Worm (Caenorhabditis elegans) whole organism, late embryonic: ENCODE results near the gene C09G5.13.

Experiments
- C08G9.2 ChIP-seq: sonication (generic microtip); optimal IDR thresholded peaks from 2 replicates; lab custom pipeline; 2016; ENCODE audit warnings: mild to moderate bottlenecking, missing genetic modification characterization, moderate library complexity, missing compliant biosample characterization
- C38D4.7 ChIP-seq: fragments of 200-800 bp; sonication (Bioruptor generic); optimal IDR thresholded peaks from 2 replicates; lab custom pipeline; 2018; ENCODE audit warnings: mild to moderate bottlenecking, missing genetic modification characterization, moderate library complexity, missing compliant biosample characterization
- T23F11.4 ChIP-seq: fragments of 200-800 bp; sonication (Bioruptor generic); optimal IDR thresholded peaks from 2 replicates; lab custom pipeline; 2018; ENCODE audit warnings: mild to moderate bottlenecking, missing genetic modification characterization, missing compliant biosample characterization
- ahr-1 ChIP-seq: sonication (generic microtip); optimal IDR thresholded peaks from 2 replicates; lab custom pipeline; 2016; ENCODE audit warnings: missing genetic modification characterization, missing compliant biosample characterization
- ceh-30 ChIP-seq: fragments of 150-350 bp; optimal IDR thresholded peaks from 2 replicates; lab custom pipeline; 2014; ENCODE audit warnings: missing biosample characterization, missing genetic modification characterization
- ceh-34 ChIP-seq: sonication (generic microtip); optimal IDR thresholded peaks from 2 replicates; lab custom pipeline; 2016; ENCODE audit warnings: mild to moderate bottlenecking, missing genetic modification characterization, missing compliant biosample characterization
- ceh-6 ChIP-seq: fragments of 200-800 bp; sonication (Bioruptor generic); optimal IDR thresholded peaks from 2 replicates; lab custom pipeline; 2018; ENCODE audit warnings: mild to moderate bottlenecking, missing genetic modification characterization, missing compliant biosample characterization
- ceh-9 ChIP-seq: sonication (generic microtip); optimal IDR thresholded peaks from 2 replicates; lab custom pipeline; 2016; ENCODE audit warnings: mild to moderate bottlenecking, missing genetic modification characterization, inconsistent platforms, missing compliant biosample characterization
- che-1 ChIP-seq: sonication (generic microtip); optimal IDR thresholded peaks from 2 replicates; lab custom pipeline; 2016; ENCODE audit warnings: mild to moderate bottlenecking, missing genetic modification characterization, missing compliant biosample characterization
- elt-2 ChIP-seq: sonication (generic microtip); optimal IDR thresholded peaks from 2 replicates; lab custom pipeline; 2016; ENCODE audit warnings: missing genetic modification reagents, missing genetic modification characterization, missing compliant biosample characterization
- elt-4 ChIP-seq: sonication (generic microtip); optimal IDR thresholded peaks from 2 replicates; lab custom pipeline; 2016; ENCODE audit warnings: missing genetic modification characterization, missing compliant biosample characterization
- fkh-10 ChIP-seq: fragments of 150-350 bp; optimal IDR thresholded peaks from 2 replicates; lab custom pipeline; 2014; ENCODE audit warnings: missing biosample characterization, missing genetic modification reagents, missing genetic modification characterization
- hlh-15 ChIP-seq: sonication (generic microtip); optimal IDR thresholded peaks from 2 replicates; lab custom pipeline; 2016; ENCODE audit warnings: missing genetic modification characterization, missing compliant biosample characterization
- hlh-30 ChIP-seq: sonication (generic microtip); optimal IDR thresholded peaks from 2 replicates; lab custom pipeline; 2017; ENCODE audit warnings: antibody characterized with exemption, missing genetic modification characterization, missing compliant biosample characterization; ENCODE audit not compliant: insufficient read depth
- hlh-6 ChIP-seq: sonication (generic microtip); optimal IDR thresholded peaks from 2 replicates; lab custom pipeline; 2016; ENCODE audit warnings: missing genotype, missing genetic modification characterization, missing compliant biosample characterization
- hlh-8 ChIP-seq: sonication (generic microtip); optimal IDR thresholded peaks from 2 replicates; lab custom pipeline; 2016; ENCODE audit warnings: missing genotype, missing genetic modification characterization, missing compliant biosample characterization
- madf-2 ChIP-seq: sonication (generic microtip); optimal IDR thresholded peaks from 2 replicates; lab custom pipeline; 2017; ENCODE audit warnings: missing genetic modification characterization, missing compliant biosample characterization
- nhr-11 ChIP-seq: fragments of 150-350 bp; optimal IDR thresholded peaks from 2 replicates; lab custom pipeline; 2014; ENCODE audit warnings: missing biosample characterization, missing genetic modification characterization
- npax-4 ChIP-seq: sonication (generic microtip); optimal IDR thresholded peaks from 2 replicates; lab custom pipeline; 2016; ENCODE audit warnings: missing genetic modification characterization, missing compliant biosample characterization
- pag-3 ChIP-seq: sonication (generic microtip); optimal IDR thresholded peaks from 2 replicates; lab custom pipeline; 2016; ENCODE audit warnings: missing compliant biosample characterization, missing genetic modification characterization, borderline replicate concordance
- pax-1 ChIP-seq: fragments of 150-350 bp; optimal IDR thresholded peaks from 2 replicates; lab custom pipeline; 2014; ENCODE audit warnings: missing biosample characterization, missing genetic modification characterization
- pha-4 ChIP-seq: fragments of 150-350 bp; optimal IDR thresholded peaks from 2 replicates; lab custom pipeline; 2018; ENCODE audit warnings: missing biosample characterization, missing genetic modification reagents, missing genetic modification characterization
- sox-4 ChIP-seq: sonication (generic microtip); optimal IDR thresholded peaks from 2 replicates; lab custom pipeline; 2017; ENCODE audit warnings: mild to moderate bottlenecking, missing genetic modification characterization, inconsistent platforms, missing compliant biosample characterization
- tbx-2 ChIP-seq: sonication (generic microtip); optimal IDR thresholded peaks from 2 replicates; lab custom pipeline; 2016; ENCODE audit warnings: missing genetic modification characterization, missing compliant biosample characterization
- tbx-7 ChIP-seq: sonication (generic microtip); optimal IDR thresholded peaks from 2 replicates; lab custom pipeline; 2016; ENCODE audit warnings: missing genotype, missing genetic modification characterization, missing compliant biosample characterization
- ttx-3 ChIP-seq: sonication (generic microtip); optimal IDR thresholded peaks from 2 replicates; lab custom pipeline; 2016; ENCODE audit warnings: missing genetic modification reagents, missing genetic modification characterization, missing compliant biosample characterization
- unc-42 ChIP-seq: sonication (generic microtip); optimal IDR thresholded peaks from 2 replicates; lab custom pipeline; 2016; ENCODE audit warnings: missing genotype, missing genetic modification characterization, missing compliant biosample characterization
- unc-86 ChIP-seq: sonication (generic microtip); optimal IDR thresholded peaks from 2 replicates; lab custom pipeline; 2016; ENCODE audit warnings: missing genetic modification characterization, missing compliant biosample characterization

Gene C09G5.13

DNA sequence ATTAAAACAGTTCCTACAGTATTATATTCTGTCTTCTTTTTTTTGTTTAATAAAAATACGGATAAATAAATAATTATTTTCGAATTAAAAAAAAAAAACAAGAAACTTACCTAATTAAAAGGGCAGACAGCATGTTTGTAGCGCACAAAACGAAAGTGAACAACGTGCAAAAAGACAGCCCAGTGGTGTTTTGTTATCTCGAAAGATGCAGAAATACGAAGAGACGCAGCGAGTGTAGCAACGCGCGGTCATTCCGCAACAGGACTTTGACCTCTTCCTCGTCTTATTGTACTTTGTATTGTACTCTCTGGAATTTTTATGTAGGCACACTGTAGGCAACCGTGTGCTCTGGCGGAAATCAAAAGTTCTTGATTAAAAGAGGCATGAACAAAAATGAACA, 23.6 kb upstream of the C09G5.13 start, which contains the start of gene gbh-1:
Gene gbh-1, minus strand, starts transcription at position 149 of the 400 bp plus-strand sequence.
- TF ChIP-seq elt-2: peak; percentile 17
- no peak for TF ChIP-seq ahr-1

DNA sequence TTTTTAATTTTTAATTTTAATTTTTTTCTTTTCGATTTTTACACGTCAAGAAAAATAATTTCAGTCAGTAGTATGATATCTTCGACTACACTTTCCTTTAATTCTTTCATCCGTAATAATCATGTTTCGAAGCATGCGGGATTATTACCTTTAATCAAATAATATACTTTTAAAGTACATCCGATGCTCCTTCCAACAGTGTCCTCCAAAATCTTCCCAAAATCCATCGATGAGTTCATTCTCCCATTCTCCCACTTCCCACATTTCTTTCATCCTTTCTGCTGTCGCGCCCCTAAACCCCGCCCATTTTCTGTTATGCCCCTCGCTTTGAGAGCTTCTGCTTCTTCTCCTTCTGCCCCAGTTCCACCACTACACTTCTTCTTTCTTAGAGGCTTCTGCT, 22.5 kb upstream of the C09G5.13 start, which contains the start of gene lgc-57:
Gene lgc-57, plus strand, starts transcription at position 301 of the 400 bp plus-strand sequence.
- TF ChIP-seq hlh-15 (no peak), hlh-30 (tag; lab: Kevin White, UChicago) (no peak), C38D4.7 (GFP tag; lab: Kevin White, UChicago) (no peak), ceh-30 (no peak), tbx-2 (tag; lab: Kevin White, UChicago) (no peak), ceh-6 (GFP tag; lab: Kevin White, UChicago) (no peak), ttx-3 (tag; lab: Kevin White, UChicago) (no peak), elt-4 (tag; lab: Kevin White, UChicago) (no peak), madf-2 (no peak), unc-86 (no peak), ceh-9 (no peak), pag-3 (tag; lab: Kevin White, UChicago) (no peak), fkh-10 (GFP tag; lab: Kevin White, UChicago) (no peak), sox-4 (no peak), pax-1 (tag; lab: Kevin White, UChicago) (no peak), unc-42 (tag; lab: Kevin White, UChicago) (no peak), pha-4 (tag; lab: Kevin White, UChicago) (no peak), T23F11.4 (GFP tag; lab: Kevin White, UChicago) (no peak)

DNA sequence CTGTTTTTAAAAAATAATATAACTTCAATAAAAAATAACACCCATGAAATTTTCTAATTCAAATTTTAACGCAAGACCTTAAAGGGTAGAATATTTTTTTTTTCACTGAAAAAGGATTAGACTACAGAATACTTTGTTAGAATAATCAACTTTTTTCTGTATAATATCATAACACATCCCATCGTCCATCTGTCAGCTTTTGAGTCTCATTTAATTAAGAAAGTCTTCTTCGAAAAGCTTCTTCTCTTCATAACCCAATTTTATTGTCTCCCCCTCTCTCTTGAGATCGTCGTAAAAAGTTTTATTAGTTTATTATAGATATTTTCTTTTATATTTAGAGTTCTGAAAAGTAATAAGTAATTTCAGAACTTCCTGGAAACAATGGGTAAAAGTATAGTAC, 21.2 kb upstream of the C09G5.13 start:
- no peak for TF ChIP-seq elt-4 (tag; lab: Kevin White, UChicago)
- TF ChIP-seq nhr-11: no peak
- peak; percentile 77 for TF ChIP-seq unc-42 (tag; lab: Kevin White, UChicago)
- no peak for TF ChIP-seq fkh-10 (GFP tag; lab: Kevin White, UChicago)
- no peak for TF ChIP-seq hlh-15
- no peak for TF ChIP-seq C38D4.7 (GFP tag; lab: Kevin White, UChicago)
- no peak for TF ChIP-seq che-1
- no peak for TF ChIP-seq tbx-7 (tag; lab: Kevin White, UChicago)

DNA sequence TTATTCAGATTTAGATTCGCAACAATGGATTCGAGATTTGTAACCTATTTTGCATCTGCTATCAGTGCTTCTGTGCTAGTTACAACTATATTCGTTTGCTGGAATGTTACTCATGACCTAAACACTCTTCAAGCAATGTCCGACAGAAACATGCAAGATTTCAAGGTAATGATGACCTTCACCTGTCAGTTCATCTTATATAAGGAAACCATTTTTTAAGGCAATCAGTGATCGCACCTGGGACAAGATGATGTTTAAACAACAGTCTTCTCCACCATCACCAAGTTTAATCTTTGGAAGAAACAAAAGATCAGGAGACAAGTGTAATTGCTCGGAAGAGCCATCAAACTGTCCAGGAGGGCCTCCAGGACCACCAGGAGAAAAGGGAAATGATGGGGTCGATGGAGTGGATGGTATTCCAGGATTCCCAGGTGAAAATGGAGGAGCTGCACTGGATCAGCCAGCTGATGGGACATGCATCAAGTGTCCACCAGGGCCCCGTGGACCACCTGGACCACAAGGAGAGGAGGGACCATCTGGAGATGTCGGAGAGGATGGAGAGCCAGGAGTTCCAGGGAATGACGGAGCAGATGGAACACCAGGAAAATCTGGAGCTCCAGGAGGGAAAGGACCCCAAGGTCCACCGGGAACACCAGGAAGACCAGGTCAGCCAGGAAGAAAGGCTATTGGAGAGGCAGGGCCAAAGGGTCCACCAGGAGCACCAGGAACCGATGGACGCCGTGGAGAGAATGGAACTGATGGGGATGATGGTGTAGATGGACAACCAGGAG, 13.4 kb upstream of the C09G5.13 start, which contains the start of gene col-79:
Gene col-79, plus strand, starts transcription at position 20 of the 791 bp plus-strand sequence.
- TF ChIP-seq ceh-34: no peak
- TF ChIP-seq hlh-6 (tag; lab: Kevin White, UChicago): peak; percentile 40
- no peak for TF ChIP-seq ceh-30
- TF ChIP-seq, all 69 proteins: peak for 1

DNA sequence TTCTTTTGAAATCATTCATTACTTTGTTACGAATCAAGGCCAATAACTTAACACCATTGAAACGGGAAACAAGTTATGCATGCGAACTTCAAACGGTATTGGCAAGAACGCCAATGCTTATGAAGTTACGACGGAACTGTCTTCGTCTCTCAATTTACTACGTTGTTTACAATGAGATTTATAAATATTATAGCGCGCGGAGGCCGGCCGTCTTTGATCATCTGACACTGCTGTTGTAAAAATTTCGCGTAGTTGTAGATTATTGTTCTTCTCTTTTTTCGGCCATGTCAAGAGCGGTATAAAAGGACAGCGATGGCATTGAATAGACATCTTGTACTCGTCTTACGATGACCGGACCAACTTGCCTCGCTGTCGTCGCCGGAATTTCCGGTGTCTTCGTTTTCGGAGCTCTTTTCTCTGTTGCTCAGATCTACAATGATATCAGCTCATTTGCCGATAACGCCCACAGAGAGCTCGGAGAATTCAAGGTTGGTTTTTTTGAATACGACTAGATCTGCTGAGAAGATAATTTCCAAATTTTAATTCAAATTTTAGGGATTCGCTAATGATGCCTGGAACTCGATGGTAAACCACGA, 12.6 kb upstream of the C09G5.13 start, which contains the start of gene col-39:
Gene col-39, plus strand, starts transcription at position 342 of the 596 bp plus-strand sequence.
- no peak for TF ChIP-seq npax-4 (tag; lab: Kevin White, UChicago)
- TF ChIP-seq, all 69 proteins: peak for 0

DNA sequence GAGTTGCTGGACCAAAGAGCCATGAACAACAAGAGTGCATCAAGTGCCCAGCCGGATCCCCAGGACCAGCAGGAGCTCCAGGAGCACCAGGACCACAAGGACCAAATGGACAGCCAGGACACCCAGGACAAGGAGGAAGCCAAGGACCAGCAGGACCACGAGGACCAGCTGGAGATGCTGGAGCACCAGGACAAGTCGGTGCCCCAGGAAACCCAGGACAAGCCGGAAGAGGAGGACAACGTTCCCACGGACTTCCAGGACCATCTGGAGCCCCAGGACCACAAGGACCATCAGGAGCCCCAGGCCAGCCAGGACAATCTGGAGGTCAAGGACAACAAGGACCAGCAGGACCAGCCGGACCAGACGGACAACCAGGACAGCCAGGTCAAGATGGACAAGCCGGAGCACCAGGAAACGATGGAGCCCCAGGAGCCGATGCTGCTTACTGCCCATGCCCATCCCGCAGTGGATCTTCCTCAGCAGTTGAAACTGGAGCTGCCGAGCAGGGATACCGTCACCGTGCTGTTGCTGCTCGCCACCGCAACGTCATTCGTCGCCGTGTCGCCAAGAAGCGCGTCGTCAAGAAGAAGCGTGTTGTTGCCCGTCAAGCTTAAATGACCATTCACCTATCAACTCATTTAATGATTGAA, 11.8 kb upstream of the C09G5.13 start:
- TF ChIP-seq C08G9.2 (tag; lab: Kevin White, UChicago) (peak; percentile 22), hlh-6 (tag; lab: Kevin White, UChicago) (peak; percentile 52), madf-2 (no peak), sox-4 (no peak), elt-4 (tag; lab: Kevin White, UChicago) (peak; percentile 50), hlh-8 (tag; lab: Kevin White, UChicago) (no peak)
